Fruit fly (Drosophila melanogaster): Measurements from ENCODE around the gene CG42353.
A peak's percentile ranks its signal among the peaks of the same experiment; 100 is the strongest.

CG42353 gene

DNA sequence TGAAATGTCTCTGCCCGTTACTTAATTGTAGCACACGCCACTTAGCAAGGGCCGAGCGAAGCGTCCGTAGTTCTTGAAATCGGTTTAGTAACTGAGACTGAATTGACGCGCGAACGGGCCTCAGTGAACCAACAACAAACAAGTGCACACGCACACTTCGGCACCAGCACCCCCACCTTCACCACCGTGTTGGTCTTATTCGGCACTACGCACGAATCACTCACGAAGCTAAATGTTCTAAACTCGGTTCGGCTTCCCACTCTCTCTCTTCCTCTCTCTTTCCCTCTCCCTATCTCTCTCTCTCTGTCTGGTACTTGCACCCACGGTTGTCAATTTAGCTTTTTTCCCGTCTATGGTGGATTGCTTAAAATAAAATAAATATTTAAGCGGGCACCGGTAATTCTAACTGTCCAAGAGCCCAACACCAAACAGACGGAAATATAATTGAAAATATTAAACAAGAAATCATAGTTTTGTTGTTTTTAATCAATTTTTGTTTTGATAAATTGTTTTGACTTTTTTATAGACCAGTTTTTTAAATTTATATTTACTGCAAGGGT, 13.2 kb downstream of the CG42353 start, which contains the start of gene Tob (continued):
- TF ChIP-seq Atf-2 (GFP tag; optimal IDR thresholded peaks at IDR 0.05) (no peak), Nf-YB (GFP tag; optimal IDR thresholded peaks at IDR 0.05) (peak; percentile 3), CG10147 (GFP tag; optimal IDR thresholded peaks at IDR 0.05) (no peak), Bdp1 (GFP tag; optimal IDR thresholded peaks at IDR 0.05) (no peak), CG1602 (GFP tag; optimal IDR thresholded peaks at IDR 0.05) (no peak), CG10209 (GFP tag; optimal IDR thresholded peaks at IDR 0.05) (no peak), CG17802 (tag; optimal IDR thresholded peaks at IDR 0.05) (peak; percentile 78), Neu2 (GFP tag; optimal IDR thresholded peaks at IDR 0.05; ENCODE audit: borderline replicate concordance) (no peak), hbn (GFP tag; IDR thresholded peaks at IDR 0.05; ENCODE audit: partially characterized antibody) (no peak), HLH3B (GFP tag; IDR thresholded peaks at IDR 0.05) (no peak), CG12659 (GFP tag; optimal IDR thresholded peaks at IDR 0.05) (peak; percentile 25), CG7357 (GFP tag; IDR thresholded peaks at IDR 0.05) (no peak), odd (GFP tag; optimal IDR thresholded peaks at IDR 0.05) (peak; percentile 3), gcm2 (GFP tag; optimal IDR thresholded peaks at IDR 0.05) (no peak), CG4707 (GFP tag; optimal IDR thresholded peaks at IDR 0.05) (no peak), Elba2 (GFP tag; optimal IDR thresholded peaks at IDR 0.05) (peak; percentile 40), row (GFP tag; IDR thresholded peaks at IDR 0.05) (peak; percentile 84), Usf (GFP tag; optimal IDR thresholded peaks at IDR 0.05) (no peak), kah (GFP tag; optimal IDR thresholded peaks at IDR 0.05) (no peak), Myb (GFP tag; optimal IDR thresholded peaks at IDR 0.05) (no peak), HmgD (GFP tag; optimal IDR thresholded peaks at IDR 0.05) (peak; percentile 38), NfI (GFP tag; optimal IDR thresholded peaks at IDR 0.05) (no peak), schlank (tag; optimal IDR thresholded peaks at IDR 0.05) (no peak), CG14860 (GFP tag; IDR thresholded peaks at IDR 0.05; ENCODE audit: partially characterized antibody) (no peak), ewg (GFP tag; optimal IDR thresholded peaks at IDR 0.05) (peak; percentile 33), gsb (GFP tag; IDR thresholded peaks at IDR 0.05) (no peak), lilli (GFP tag; optimal IDR thresholded peaks at IDR 0.05) (peak; percentile 11), grn (GFP tag; optimal IDR thresholded peaks at IDR 0.05) (no peak), sr (GFP tag; IDR thresholded peaks at IDR 0.05) (peak; percentile 61; the same call in 2 of the 3 replicates), Xrp1 (GFP tag; IDR thresholded peaks at IDR 0.05) (peak; percentile 11; the same call in 1 of the 2 replicates), lbe (GFP tag; optimal IDR thresholded peaks at IDR 0.05) (no peak), Aef1 (GFP tag; IDR thresholded peaks at IDR 0.05) (peak; percentile 81), otp (GFP tag; IDR thresholded peaks at IDR 0.05) (0 out of 3 replicates have a peak, but pooled peaks have one; percentile 9), CG7987 (GFP tag; optimal IDR thresholded peaks at IDR 0.05) (no peak), CG8089 (GFP tag; optimal IDR thresholded peaks at IDR 0.05) (no peak), CG2202 (tag; optimal IDR thresholded peaks at IDR 0.05) (no peak), Dip2 (GFP tag; IDR thresholded peaks at IDR 0.05) (no peak), Hey (tag; optimal IDR thresholded peaks at IDR 0.05) (peak; percentile 11), CG12219 (GFP tag; optimal IDR thresholded peaks at IDR 0.05) (no peak), dmrt11E (tag; optimal IDR thresholded peaks at IDR 0.05) (no peak), D19A (tag; optimal IDR thresholded peaks at IDR 0.05) (peak; percentile 96), CG6813 (GFP tag; optimal IDR thresholded peaks at IDR 0.05) (peak; percentile 35), Ravus (GFP tag; IDR thresholded peaks at IDR 0.05) (no peak), rib (GFP tag; IDR thresholded peaks at IDR 0.05) (peak; percentile 27; the same call in 1 of the 2 replicates), Kr (GFP tag; optimal IDR thresholded peaks at IDR 0.05) (no peak), CG18476 (GFP tag; optimal IDR thresholded peaks at IDR 0.05) (no peak), jumu (GFP tag; optimal IDR thresholded peaks at IDR 0.05) (no peak), btn (GFP tag; optimal IDR thresholded peaks at IDR 0.05) (no peak), wek (GFP tag; optimal IDR thresholded peaks at IDR 0.05) (no peak), mam (GFP tag; optimal IDR thresholded peaks at IDR 0.05) (no peak), Awh (GFP tag; IDR thresholded peaks at IDR 0.05) (no peak)
